Fruit fly (Drosophila melanogaster): ENCODE measurements around the gene Sps2.

Gene Sps2

DNA sequence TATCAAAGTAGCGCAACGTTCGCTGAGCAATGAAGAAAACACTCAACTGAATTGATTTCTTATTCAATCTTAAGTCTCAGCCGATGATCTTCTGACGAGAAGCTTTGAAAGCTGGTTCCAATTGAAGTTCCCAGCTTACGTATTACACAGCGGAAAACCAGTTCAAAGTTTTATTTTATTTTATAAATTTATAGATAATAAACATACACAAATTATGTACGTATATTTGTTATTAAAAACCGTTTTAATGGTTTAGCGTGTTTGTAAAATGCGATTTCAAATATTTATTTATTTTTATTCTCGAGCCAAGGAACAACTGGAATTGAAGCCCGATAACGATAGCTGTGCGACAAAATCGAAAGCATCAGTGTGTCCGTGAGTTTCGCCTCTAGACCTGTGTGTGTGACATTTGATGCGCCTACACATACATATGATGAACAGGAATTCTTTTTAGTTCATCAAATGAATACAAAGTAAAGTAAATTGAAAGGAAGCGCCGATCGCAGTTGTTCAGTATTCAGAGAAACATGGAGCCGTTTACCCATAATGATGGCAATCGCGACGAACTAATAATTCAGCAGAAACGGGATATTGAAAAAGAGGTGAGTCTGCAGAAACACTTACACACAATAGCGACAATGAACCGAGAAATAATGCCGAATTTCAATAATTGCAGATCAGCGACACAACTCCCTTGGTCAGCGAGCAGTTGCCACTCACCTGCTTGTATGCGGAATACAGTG, 35.7 kb upstream of the Sps2 start, which contains the start of the genes CG5390 and CG4968 (continued):
- TF ChIP-seq psq (GFP tag; optimal IDR thresholded peaks at IDR 0.05): peak; percentile 71

DNA sequence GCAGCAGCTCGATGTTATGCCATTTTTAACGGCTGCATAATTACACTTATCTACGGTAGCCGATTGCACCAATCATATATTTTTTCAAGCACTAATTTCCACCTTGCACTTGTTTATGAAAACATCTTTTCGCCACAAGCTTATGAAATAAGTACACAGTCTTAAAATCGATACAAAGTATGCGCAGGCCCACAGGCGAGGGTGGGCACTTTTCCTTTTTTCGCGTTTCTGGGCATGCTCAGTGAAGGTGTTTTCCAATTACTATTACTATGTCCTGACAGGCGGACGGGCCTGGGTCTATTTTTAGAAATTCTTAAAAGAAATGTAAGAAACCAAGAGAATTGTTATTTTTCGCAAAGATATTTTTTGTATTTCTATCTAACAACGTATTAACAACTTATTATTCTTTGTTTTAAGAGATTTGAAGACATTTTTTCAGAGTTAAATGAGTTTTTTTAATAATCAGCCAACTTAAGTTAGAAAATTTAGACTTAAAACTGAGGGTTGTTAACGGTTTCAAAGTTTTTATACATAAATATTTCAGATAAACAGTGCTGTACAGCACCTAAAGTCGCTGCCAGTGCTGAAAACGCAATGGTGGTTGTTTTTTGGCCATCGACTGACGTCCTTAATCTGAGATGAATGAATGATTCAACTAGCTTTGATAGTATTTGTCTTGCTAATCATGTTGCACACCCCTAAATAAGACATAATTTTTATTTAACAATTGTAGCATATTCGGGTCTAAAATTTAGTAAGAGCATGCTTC, 31.6 kb upstream of the Sps2 start, which contains the start of gene Cdk5alpha:
Gene Cdk5alpha (minus strand): TSS at position 343 of the 769 bp plus-strand sequence.
- no peak for TF ChIP-seq sage (GFP tag; optimal IDR thresholded peaks at IDR 0.05)
- no peak for TF ChIP-seq sv (GFP tag; optimal IDR thresholded peaks at IDR 0.05)
- peak; percentile 59 for TF ChIP-seq tai (GFP tag; optimal IDR thresholded peaks at IDR 0.05)
- TF ChIP-seq Hr83 (GFP tag; optimal IDR thresholded peaks at IDR 0.05; ENCODE audit: poor library complexity, severe bottlenecking): peak; percentile 6
- peak; percentile 33 for TF ChIP-seq Hnf4 (GFP tag; optimal IDR thresholded peaks at IDR 0.05)

DNA sequence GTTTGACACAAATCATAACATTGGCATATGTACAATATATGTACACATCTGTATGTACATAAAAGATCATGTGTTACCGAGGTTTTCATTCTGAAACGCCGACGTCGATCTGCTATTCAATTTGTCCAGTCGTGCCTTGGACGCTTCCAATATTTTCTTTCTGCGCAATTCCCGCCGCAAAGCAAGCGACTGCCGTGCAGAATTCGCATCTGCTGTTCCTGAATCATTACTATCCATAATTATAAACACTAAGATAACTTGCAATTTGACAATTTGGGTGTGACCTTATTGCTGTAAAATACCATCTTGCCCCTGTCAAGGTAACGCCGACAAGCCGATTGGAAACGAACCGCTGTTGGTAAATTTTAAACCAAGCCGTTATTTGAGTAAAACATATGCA, 30.6 kb upstream of the Sps2 start:
- TF ChIP-seq sage (GFP tag; optimal IDR thresholded peaks at IDR 0.05) (peak; percentile 47), h (GFP tag; optimal IDR thresholded peaks at IDR 0.05) (no peak), dl (GFP tag; optimal IDR thresholded peaks at IDR 0.05; ENCODE audit: insufficient read depth in 1 of 2, partially characterized antibody in 2 of 2) (no peak), Sp1 (GFP tag; optimal IDR thresholded peaks at IDR 0.05) (no peak), dmrt93B (GFP tag; optimal IDR thresholded peaks at IDR 0.05) (no peak), Rel (GFP tag; optimal IDR thresholded peaks at IDR 0.05) (no peak), Rel (tag; optimal IDR thresholded peaks at IDR 0.05) (no peak), tai (GFP tag; optimal IDR thresholded peaks at IDR 0.05) (peak; percentile 1), Myc (optimal IDR thresholded peaks at IDR 0.05) (peak; percentile 10), Jra (GFP tag; optimal IDR thresholded peaks at IDR 0.05) (no peak), Mio (GFP tag; optimal IDR thresholded peaks at IDR 0.05) (no peak), psq (GFP tag; optimal IDR thresholded peaks at IDR 0.05) (no peak)

DNA sequence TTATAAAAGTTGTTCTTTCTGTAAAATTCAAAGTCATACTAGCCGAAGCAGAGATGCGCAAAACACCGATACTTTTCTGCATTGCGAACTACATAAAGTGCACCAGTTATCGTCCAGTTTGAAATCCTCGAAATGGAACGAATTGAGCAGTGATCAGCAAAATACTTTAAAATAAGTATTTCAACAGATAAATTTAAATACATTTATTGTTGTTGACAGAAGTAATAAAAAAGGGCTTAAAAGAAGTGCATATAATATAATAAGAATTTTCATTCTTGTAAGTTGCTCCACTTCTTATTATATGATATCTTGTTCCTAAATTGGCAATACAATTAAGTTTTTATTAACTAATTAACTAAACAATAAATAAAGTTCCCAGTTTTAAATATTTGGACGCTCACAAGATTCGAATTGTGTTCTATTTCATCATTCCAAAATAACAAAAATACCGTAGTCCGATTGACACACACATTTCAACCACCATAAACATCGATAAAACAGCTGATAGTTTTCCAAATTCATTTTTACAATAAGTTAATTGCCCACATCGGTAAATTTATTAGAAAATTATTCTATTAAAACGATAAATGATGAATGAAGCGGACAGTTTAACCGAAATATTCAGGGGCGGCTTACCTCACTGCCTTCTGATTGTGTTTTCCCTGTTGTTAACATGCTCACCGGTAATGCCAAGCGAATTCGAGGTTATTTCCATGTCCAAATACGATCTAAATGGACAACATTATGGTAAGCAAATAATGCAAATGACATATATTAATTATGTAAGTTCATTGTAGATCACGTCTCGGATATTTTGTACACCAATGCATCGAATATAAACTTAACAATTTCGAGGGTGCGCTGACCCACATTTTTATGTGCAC, 27.8 kb upstream of the Sps2 start, which contains the start of the genes Usp14 and CG4972:
Gene Usp14 (minus strand): TSS at position 70 of the 884 bp plus-strand sequence.
Gene CG4972 (plus strand): TSS at position 466 of the 884 bp plus-strand sequence.
- TF ChIP-seq woc (GFP tag; optimal IDR thresholded peaks at IDR 0.05): peak; percentile 69
- TF ChIP-seq HLH106 (tag; optimal IDR thresholded peaks at IDR 0.05): peak; percentile 8
- TF ChIP-seq Hr78 (GFP tag; optimal IDR thresholded peaks at IDR 0.05): no peak

- TF ChIP-seq foxo (GFP tag; optimal IDR thresholded peaks at IDR 0.05): no peak
- no peak for TF ChIP-seq Mio (GFP tag; optimal IDR thresholded peaks at IDR 0.05)
- TF ChIP-seq dmrt93B (GFP tag; optimal IDR thresholded peaks at IDR 0.05): no peak
- TF ChIP-seq rgr (GFP tag; optimal IDR thresholded peaks at IDR 0.05): no peak
- no peak for TF ChIP-seq lola (GFP tag; optimal IDR thresholded peaks at IDR 0.05)
- TF ChIP-seq Abd-B (GFP tag; optimal IDR thresholded peaks at IDR 0.05): no peak
- no peak for TF ChIP-seq fru (GFP tag; optimal IDR thresholded peaks at IDR 0.05)
- TF ChIP-seq woc (GFP tag; optimal IDR thresholded peaks at IDR 0.05): no peak
- no peak for TF ChIP-seq OdsH (GFP tag; optimal IDR thresholded peaks at IDR 0.05)
- no peak for TF ChIP-seq tai (GFP tag; optimal IDR thresholded peaks at IDR 0.05)
- no peak for TF ChIP-seq Sp1 (GFP tag; optimal IDR thresholded peaks at IDR 0.05)
- no peak for TF ChIP-seq CG9705 (GFP tag; optimal IDR thresholded peaks at IDR 0.05)
- TF ChIP-seq brk (GFP tag; optimal IDR thresholded peaks at IDR 0.05): no peak
- TF ChIP-seq Hr78 (GFP tag; optimal IDR thresholded peaks at IDR 0.05): no peak
- no peak for TF ChIP-seq Rel (GFP tag; optimal IDR thresholded peaks at IDR 0.05)
- TF ChIP-seq Rel (tag; optimal IDR thresholded peaks at IDR 0.05): no peak
These were observed 26.5 kb upstream of the Sps2 start for dm6 chr2L:10315888-10316287.
